Fruit fly (Drosophila melanogaster) whole organism, pupa: Measurements from ENCODE around the gene vap.

ENCODE experiments used
- CG10348 ChIP-seq: fragments of 200-800 bp; sonication (Bioruptor generic); IDR thresholded peaks from 2 replicates; pipeline ENCODE4 v1.3.6; 2022; ENCODE audit warnings: missing biosample characterization, missing genetic modification characterization
- CG12605 ChIP-seq: fragments of 200-800 bp; sonication (Bioruptor generic); IDR thresholded peaks from 2 replicates; pipeline ENCODE4 v1.3.6; 2022; ENCODE audit warnings: missing biosample characterization, missing genetic modification characterization
- CG13204 ChIP-seq: fragments of 200-800 bp; sonication (Bioruptor generic); optimal IDR thresholded peaks from 2 replicates; lab custom pipeline; 2018; ENCODE audit warnings: missing biosample characterization, mild to moderate bottlenecking, missing genetic modification characterization, moderate library complexity
- CG14655 ChIP-seq: fragments of 200-800 bp; sonication (Bioruptor generic); optimal IDR thresholded peaks from 3 replicates; lab custom pipeline; 2017; ENCODE audit warnings: mild to moderate bottlenecking, missing biosample characterization, missing genetic modification reagents, missing genetic modification characterization
- CG15710 ChIP-seq: fragments of 200-800 bp; sonication (Bioruptor generic); optimal IDR thresholded peaks from 2 replicates; lab custom pipeline; 2018; ENCODE audit warnings: missing biosample characterization, mild to moderate bottlenecking, missing genetic modification characterization, moderate library complexity
- CG17806 ChIP-seq: fragments of 200-800 bp; sonication (Bioruptor generic); optimal IDR thresholded peaks from 2 replicates; lab custom pipeline; 2018; ENCODE audit warnings: missing biosample characterization, mild to moderate bottlenecking, missing genetic modification characterization, moderate library complexity
- CG32121 ChIP-seq: fragments of 200-800 bp; sonication (Bioruptor generic); IDR thresholded peaks from 2 replicates; pipeline ENCODE4 v1.3.6; 2022; ENCODE audit warnings: missing biosample characterization, missing genetic modification characterization
- CG34367 ChIP-seq: fragments of 200-800 bp; sonication (Bioruptor generic); optimal IDR thresholded peaks from 2 replicates; lab custom pipeline; 2018; ENCODE audit warnings: missing biosample characterization, mild to moderate bottlenecking, missing genetic modification characterization
- CG4496 ChIP-seq: fragments of 200-800 bp; sonication (Bioruptor generic); IDR thresholded peaks from 3 replicates; pipeline ENCODE4 v1.3.6; 2022; ENCODE audit warnings: missing biosample characterization, missing genetic modification characterization
- CG8159 ChIP-seq: fragments of 200-800 bp; sonication (Bioruptor generic); optimal IDR thresholded peaks from 3 replicates; lab custom pipeline; 2018; ENCODE audit warnings: missing biosample characterization, mild to moderate bottlenecking, missing genetic modification characterization, moderate library complexity
- CG8301 ChIP-seq: fragments of 200-800 bp; sonication (Bioruptor generic); optimal IDR thresholded peaks from 2 replicates; lab custom pipeline; 2018; ENCODE audit warnings: missing biosample characterization, mild to moderate bottlenecking, missing genetic modification characterization
- CG9948 ChIP-seq: fragments of 200-800 bp; sonication (Bioruptor generic); optimal IDR thresholded peaks from 2 replicates; lab custom pipeline; 2018; ENCODE audit warnings: missing biosample characterization, mild to moderate bottlenecking, missing genetic modification characterization, moderate library complexity
- D1 ChIP-seq: fragments of 200-800 bp; sonication (Bioruptor generic); optimal IDR thresholded peaks from 2 replicates; lab custom pipeline; 2018; ENCODE audit warnings: missing biosample characterization, mild to moderate bottlenecking, missing genetic modification characterization, moderate library complexity
- EcR ChIP-seq: fragments of 200-800 bp; sonication (Bioruptor generic); optimal IDR thresholded peaks from 3 replicates; lab custom pipeline; 2019; ENCODE audit warnings: missing biosample characterization, missing genetic modification characterization, mild to moderate bottlenecking, moderate library complexity, missing genetic modification reagents
- Ets98B ChIP-seq: fragments of 200-800 bp; sonication (Bioruptor generic); IDR thresholded peaks from 2 replicates; pipeline ENCODE4 v1.3.6; 2022; ENCODE audit warnings: missing biosample characterization, missing genetic modification characterization
- Pif1A ChIP-seq: fragments of 200-800 bp; sonication (Bioruptor generic); optimal IDR thresholded peaks from 3 replicates; lab custom pipeline; 2016; ENCODE audit warnings: missing biosample characterization, missing genetic modification characterization
- Pif1B ChIP-seq: fragments of 200-800 bp; sonication (Bioruptor generic); optimal IDR thresholded peaks from 3 replicates; lab custom pipeline; 2016; ENCODE audit warnings: missing biosample characterization, missing genetic modification characterization
- Snoo ChIP-seq: fragments of 200-800 bp; sonication (Bioruptor generic); optimal IDR thresholded peaks from 3 replicates; lab custom pipeline; 2017; ENCODE audit warnings: missing biosample characterization, mild to moderate bottlenecking, missing genetic modification characterization, inconsistent platforms
- fd96Ca ChIP-seq: fragments of 200-800 bp; sonication (Bioruptor generic); IDR thresholded peaks from 3 replicates; pipeline ENCODE4 v1.3.6; 2022; ENCODE audit warnings: missing biosample characterization, missing genetic modification characterization
- gl ChIP-seq: fragments of 200-800 bp; sonication (Bioruptor generic); optimal IDR thresholded peaks from 2 replicates; lab custom pipeline; 2018; ENCODE audit warnings: missing biosample characterization, mild to moderate bottlenecking, missing genetic modification characterization
- rn ChIP-seq: fragments of 200-800 bp; sonication (Bioruptor generic); IDR thresholded peaks from 2 replicates; pipeline ENCODE4 v1.3.6; 2022; ENCODE audit warnings: missing biosample characterization, missing genetic modification characterization

vap gene

DNA sequence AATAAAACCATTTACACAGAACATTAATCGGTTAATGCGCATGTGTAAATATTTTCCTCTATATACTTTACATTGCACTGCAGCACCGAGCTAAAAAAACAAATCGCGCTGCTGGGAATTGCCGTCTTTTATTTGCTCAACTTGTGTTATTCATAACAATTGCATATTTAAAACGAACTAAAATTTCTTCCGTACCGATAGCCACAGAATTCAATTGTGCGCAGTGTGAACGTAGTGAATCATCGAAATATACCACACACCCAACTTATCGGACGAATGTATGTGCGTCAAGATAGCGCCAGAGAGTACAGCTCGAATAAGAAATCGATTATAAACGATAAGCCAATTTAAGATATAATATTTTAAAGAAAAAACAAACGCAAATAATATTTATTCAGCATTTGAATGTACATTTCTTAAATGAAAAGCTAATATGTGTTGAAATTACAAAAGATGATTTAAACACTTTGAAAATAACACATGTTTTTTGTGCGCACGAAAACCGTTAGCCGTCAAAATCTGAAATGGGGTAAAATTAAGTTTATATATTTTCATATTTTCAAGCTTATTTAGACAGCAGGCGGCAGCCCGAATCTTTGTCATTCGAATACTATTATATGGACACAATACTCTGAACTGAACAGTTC lies at the start of gene vap, which contains the start of gene CG12698:
Gene vap (minus strand): TSS at position 262 of the 647 bp plus-strand sequence.
Gene CG12698 (plus strand): TSS at position 597 of the 647 bp plus-strand sequence.
- TF ChIP-seq D1 (peak; percentile 17), CG17806 (tag; lab: Kevin White, UChicago) (no peak), CG12605 (GFP tag; lab: Robert Waterston, UW) (no peak), CG32121 (no peak)
- TF ChIP-seq, all 21 proteins: peak for 1

DNA sequence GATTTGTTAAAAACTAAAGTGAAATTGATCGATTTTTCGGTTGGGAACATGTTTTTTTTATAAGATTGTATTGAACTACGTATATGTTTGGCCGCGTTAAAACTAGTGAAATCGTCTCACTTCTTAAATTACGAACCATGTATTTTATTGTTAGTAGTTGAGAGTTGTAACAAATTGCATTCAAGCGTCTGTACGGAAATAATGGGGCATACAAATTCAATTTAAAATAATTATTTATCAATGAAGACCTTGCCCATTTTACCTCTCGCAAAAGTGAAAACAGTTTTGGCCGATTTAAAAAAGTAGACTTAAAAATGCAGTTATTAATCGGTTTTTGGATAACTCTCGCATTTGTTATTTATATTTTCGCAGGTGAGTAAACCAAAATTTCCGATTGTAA lies 3.2 kb upstream of the vap start, which contains the start of gene Muc14A:
Gene Muc14A (plus strand): TSS at position 301 of the 400 bp plus-strand sequence.
- no peak for TF ChIP-seq CG34367 (tag; lab: Kevin White, UChicago)
- no peak for TF ChIP-seq CG13204 (GFP tag; lab: Kevin White, UChicago)
- TF ChIP-seq fd96Ca (GFP tag; lab: Robert Waterston, UW), result no peak
- TF ChIP-seq CG32121, result no peak
- no peak for TF ChIP-seq CG8301 (tag; lab: Kevin White, UChicago)
- TF ChIP-seq CG10348 (GFP tag; lab: Robert Waterston, UW), result no peak

DNA sequence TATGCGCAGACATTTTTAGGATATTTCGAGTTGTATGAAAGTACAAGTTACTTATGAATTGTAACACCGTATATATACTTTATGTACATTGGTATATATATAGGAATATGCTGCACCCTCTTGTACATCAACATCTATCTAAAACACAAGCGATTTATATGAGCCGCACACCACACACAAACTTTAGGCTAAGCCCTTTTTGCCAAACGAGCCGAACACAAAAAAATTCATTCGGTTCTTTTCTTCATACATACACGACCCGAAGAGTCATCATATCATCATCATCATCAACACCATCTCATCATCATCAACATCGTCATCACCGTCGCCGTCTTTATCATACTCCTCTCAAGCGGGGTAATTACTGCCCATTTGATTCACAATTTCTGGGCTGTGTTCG lies 546 bp downstream of the vap start:
- no peak for TF ChIP-seq CG4496
- TF ChIP-seq Ets98B (GFP tag; lab: Robert Waterston, UW), result no peak

DNA sequence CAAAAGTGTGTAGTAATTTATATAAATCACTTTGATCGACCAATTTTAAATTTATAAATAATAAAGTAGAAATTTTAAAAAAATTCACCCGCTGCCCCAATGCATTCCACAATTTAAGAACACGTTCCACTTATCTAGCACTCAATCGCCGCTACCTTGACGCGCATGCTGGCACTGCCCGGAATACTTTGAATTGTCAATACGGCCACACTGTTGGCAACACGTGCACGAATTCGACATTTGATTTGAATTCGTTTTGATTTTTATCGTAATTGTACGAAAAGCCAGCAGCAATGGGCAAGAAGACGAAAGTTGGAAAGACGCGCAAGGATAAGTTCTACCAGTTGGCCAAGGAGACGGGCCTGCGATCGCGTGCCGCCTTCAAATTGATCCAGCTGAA lies 8.8 kb downstream of the vap start, which contains the start of gene CG8939:
Gene CG8939 (plus strand): TSS at position 186 of the 400 bp plus-strand sequence.
- no peak for TF ChIP-seq fd96Ca (GFP tag; lab: Robert Waterston, UW)
- no peak for TF ChIP-seq D1
- no peak for TF ChIP-seq CG13204 (GFP tag; lab: Kevin White, UChicago)
- TF ChIP-seq CG4496, result no peak
- no peak for TF ChIP-seq CG8301 (tag; lab: Kevin White, UChicago)
- TF ChIP-seq Snoo (tag; lab: Kevin White, UChicago), result no peak
- no peak for TF ChIP-seq CG34367 (tag; lab: Kevin White, UChicago)
- TF ChIP-seq CG17806 (tag; lab: Kevin White, UChicago), result no peak
- TF ChIP-seq CG12605 (GFP tag; lab: Robert Waterston, UW), result no peak
- TF ChIP-seq CG8159 (tag; lab: Kevin White, UChicago), result no peak
- TF ChIP-seq EcR (GFP tag; lab: Kevin White, UChicago), result no peak
- TF ChIP-seq CG10348 (GFP tag; lab: Robert Waterston, UW), result no peak
- no peak for TF ChIP-seq CG14655 (GFP tag; lab: Kevin White, UChicago)
- no peak for TF ChIP-seq rn (GFP tag; lab: Robert Waterston, UW)
- TF ChIP-seq Pif1A, result no peak
- TF ChIP-seq Ets98B (GFP tag; lab: Robert Waterston, UW), result no peak

DNA sequence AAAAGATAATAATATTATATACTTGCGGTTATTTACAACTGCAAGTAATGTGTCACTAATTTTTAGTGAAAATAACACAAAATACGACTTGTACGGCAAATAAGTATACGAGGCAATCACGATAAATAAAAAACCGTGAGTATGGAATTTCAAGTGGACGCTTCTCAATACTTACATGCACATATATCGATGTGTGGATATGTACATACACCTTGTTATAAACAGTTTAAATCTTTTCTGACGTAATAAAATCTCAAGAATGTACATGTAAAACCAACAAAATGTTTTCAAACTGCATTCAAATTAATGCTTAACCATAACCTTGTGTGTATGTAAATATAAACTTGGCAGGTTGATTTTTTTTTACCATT lies 13.1 kb downstream of the vap start:
- TF ChIP-seq CG8159 (tag; lab: Kevin White, UChicago) (no peak), CG34367 (tag; lab: Kevin White, UChicago) (no peak), Pif1B (no peak), CG9948 (tag; lab: Kevin White, UChicago) (no peak), CG10348 (GFP tag; lab: Robert Waterston, UW) (no peak), rn (GFP tag; lab: Robert Waterston, UW) (no peak)

DNA sequence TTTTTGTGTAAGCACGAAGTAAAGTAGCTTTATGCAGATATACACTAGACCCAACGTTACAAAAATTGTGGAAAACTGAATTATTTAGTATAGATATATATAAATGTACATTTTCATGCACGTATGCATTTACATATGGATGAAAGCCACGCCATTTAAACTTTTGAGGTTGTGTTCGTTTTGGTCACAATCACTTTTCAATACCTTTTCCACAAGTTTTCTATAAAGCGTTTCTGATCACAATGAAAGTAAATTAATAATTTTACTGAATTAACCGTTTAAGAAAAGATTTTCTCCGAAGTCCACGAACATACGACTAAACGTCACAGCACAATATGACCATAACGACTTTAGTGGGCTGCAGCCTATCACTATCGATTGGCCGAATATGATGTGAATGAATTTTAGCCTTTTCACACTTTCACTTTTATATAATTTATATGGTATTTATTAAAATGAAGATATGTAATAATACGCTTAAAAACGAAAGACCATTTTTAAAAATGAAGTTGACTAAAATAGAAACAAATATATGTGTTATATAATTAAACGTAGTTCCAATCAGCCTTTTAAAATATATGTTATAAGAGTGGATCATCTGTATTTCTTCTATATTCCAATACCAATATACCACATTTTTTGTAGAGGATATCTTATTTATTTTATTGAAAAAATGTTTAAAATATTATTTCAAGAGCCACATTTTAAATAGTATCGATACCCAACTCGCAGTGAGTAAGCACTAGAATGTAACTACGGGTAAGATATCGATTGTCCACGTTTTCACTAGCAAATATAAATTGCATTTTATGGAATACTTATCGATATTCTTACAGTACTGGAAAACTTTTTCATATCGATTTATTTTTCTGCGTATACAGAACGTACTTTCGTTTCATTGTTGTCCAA lies 13.7 kb downstream of the vap start, which contains the start of the genes CG46312, eIF5 and exd:
Gene CG46312 (minus strand): TSS at position 357 of the 909 bp plus-strand sequence.
Gene eIF5 (minus strand): TSS at position 357 of the 909 bp plus-strand sequence.
Gene exd (plus strand): TSS at position 851 of the 909 bp plus-strand sequence.
- TF ChIP-seq CG15710 (peak; percentile 11), fd96Ca (GFP tag; lab: Robert Waterston, UW) (no peak)
- TF ChIP-seq, all 21 proteins: peak for 1

DNA sequence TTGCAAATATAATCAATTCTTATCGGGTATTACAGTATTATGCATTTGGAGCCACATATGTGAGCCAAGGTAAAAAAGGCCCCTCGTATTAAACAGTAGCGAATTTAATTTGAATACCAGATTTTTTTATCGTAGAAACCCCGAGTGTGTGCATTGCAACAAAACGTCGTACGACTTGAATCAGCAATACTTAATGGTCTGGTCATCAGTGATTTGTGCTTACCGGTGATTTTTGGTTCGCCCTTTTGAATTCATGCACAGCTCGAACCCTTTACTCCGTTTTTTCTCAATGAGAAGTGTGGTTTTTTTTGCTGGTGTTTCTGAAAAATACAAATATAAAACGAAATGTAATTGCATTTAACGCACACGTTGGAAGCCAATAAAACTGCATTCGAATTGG lies 16.0 kb downstream of the vap start:
- no peak for TF ChIP-seq CG32121
- no peak for TF ChIP-seq CG12605 (GFP tag; lab: Robert Waterston, UW)
- TF ChIP-seq gl (tag; lab: Kevin White, UChicago), result no peak
- TF ChIP-seq CG4496, result no peak
- no peak for TF ChIP-seq CG8159 (tag; lab: Kevin White, UChicago)
- TF ChIP-seq CG9948 (tag; lab: Kevin White, UChicago), result no peak
- TF ChIP-seq D1, result no peak
- TF ChIP-seq CG13204 (GFP tag; lab: Kevin White, UChicago), result no peak
- no peak for TF ChIP-seq EcR (GFP tag; lab: Kevin White, UChicago)
- no peak for TF ChIP-seq Snoo (tag; lab: Kevin White, UChicago)
- no peak for TF ChIP-seq Pif1A
- no peak for TF ChIP-seq Ets98B (GFP tag; lab: Robert Waterston, UW)
- no peak for TF ChIP-seq fd96Ca (GFP tag; lab: Robert Waterston, UW)
- no peak for TF ChIP-seq Pif1B
- TF ChIP-seq rn (GFP tag; lab: Robert Waterston, UW), result no peak
- no peak for TF ChIP-seq CG34367 (tag; lab: Kevin White, UChicago)
- TF ChIP-seq CG14655 (GFP tag; lab: Kevin White, UChicago), result no peak
- no peak for TF ChIP-seq CG10348 (GFP tag; lab: Robert Waterston, UW)
- no peak for TF ChIP-seq CG8301 (tag; lab: Kevin White, UChicago)
- no peak for TF ChIP-seq CG17806 (tag; lab: Kevin White, UChicago)
